Fruit fly (Drosophila melanogaster): ENCODE data around the gene LManI.

Gene LManI

dm6 chr2L:10474268-10474678, 17.2 kb upstream of the LManI start, which contains the start of gene RluA-1 (continued):
- TF ChIP-seq CG10431 (GFP tag; optimal IDR thresholded peaks at IDR 0.05) (peak; percentile 99), z (GFP tag; IDR thresholded peaks at IDR 0.05) (peak; percentile 86), CG10209 (GFP tag; optimal IDR thresholded peaks at IDR 0.05) (peak; percentile 99), CrebB (tag; optimal IDR thresholded peaks at IDR 0.05) (peak; percentile 99), Adf1 (GFP tag; IDR thresholded peaks at IDR 0.05) (peak; percentile 90), CG4328 (GFP tag; optimal IDR thresholded peaks at IDR 0.05) (peak; percentile 98), CG10274 (GFP tag; optimal IDR thresholded peaks at IDR 0.05) (peak; percentile 92), Hmr (GFP tag; optimal IDR thresholded peaks at IDR 0.05) (peak; percentile 99), gro (GFP tag; optimal IDR thresholded peaks at IDR 0.05) (peak; percentile 94), Eip74EF (GFP tag; optimal IDR thresholded peaks at IDR 0.05) (peak in 1 of 2 experiments; percentile 99), Ets65A (GFP tag) (peak; percentile 98), fd102C (GFP tag; optimal IDR thresholded peaks at IDR 0.05) (peak; percentile 96), CG8290 (GFP tag; optimal IDR thresholded peaks at IDR 0.05) (peak; percentile 95), CG8290 (tag; optimal IDR thresholded peaks at IDR 0.05) (peak; percentile 95 to 98), ato (GFP tag; IDR thresholded peaks at IDR 0.05; ENCODE audit: partially characterized antibody) (peak; percentile 65), lab (GFP tag; optimal IDR thresholded peaks at IDR 0.05) (peak; percentile 99), Six4 (GFP tag; optimal IDR thresholded peaks at IDR 0.05) (peak; percentile 98), CG9797 (GFP tag; optimal IDR thresholded peaks at IDR 0.05) (peak; percentile 78), CG31388 (GFP tag; optimal IDR thresholded peaks at IDR 0.05) (peak; percentile 98), tx (GFP tag; optimal IDR thresholded peaks at IDR 0.05) (peak; percentile 92), Side (GFP tag; optimal IDR thresholded peaks at IDR 0.05) (peak; percentile 89), Sin3A (optimal IDR thresholded peaks at IDR 0.05) (no peak), odd (GFP tag; optimal IDR thresholded peaks at IDR 0.05) (peak; percentile 99), pzg (GFP tag; optimal IDR thresholded peaks at IDR 0.05) (peak; percentile 26), CG9609 (GFP tag; optimal IDR thresholded peaks at IDR 0.05) (peak; percentile 92), Rx (GFP tag; IDR thresholded peaks at IDR 0.05) (peak; percentile 98), kay (GFP tag; optimal IDR thresholded peaks at IDR 0.05) (peak; percentile 86), CG1792 (GFP tag; optimal IDR thresholded peaks at IDR 0.05) (peak; percentile 90), CoRest (tag; optimal IDR thresholded peaks at IDR 0.05) (peak; percentile 100), CG15601 (tag; optimal IDR thresholded peaks at IDR 0.05) (peak; percentile 99), B-H2 (GFP tag; optimal IDR thresholded peaks at IDR 0.05) (peak; percentile 96), CG4404 (GFP tag; IDR thresholded peaks at IDR 0.05) (peak; percentile 98), CG42726 (GFP tag; IDR thresholded peaks at IDR 0.05; ENCODE audit: partially characterized antibody) (no peak), CG6765 (GFP tag; optimal IDR thresholded peaks at IDR 0.05) (peak; percentile 98), Hr78 (GFP tag; optimal IDR thresholded peaks at IDR 0.05) (peak in 1 of 2 experiments; percentile 96), CG17359 (tag; optimal IDR thresholded peaks at IDR 0.05) (peak; percentile 100), CG8478 (optimal IDR thresholded peaks at IDR 0.05) (no peak), MBD-R2 (GFP tag; IDR thresholded peaks at IDR 0.05) (peak; percentile 73), zfh1 (GFP tag; IDR thresholded peaks at IDR 0.05) (peak; percentile 100), CG8924 (tag; optimal IDR thresholded peaks at IDR 0.05) (peak; percentile 100), H2.0 (GFP tag; IDR thresholded peaks at IDR 0.05) (peak; percentile 99), bowl (GFP tag; IDR thresholded peaks at IDR 0.05) (peak; percentile 99), CG13123 (GFP tag; optimal IDR thresholded peaks at IDR 0.05) (peak; percentile 98), CG10959 (GFP tag; IDR thresholded peaks at IDR 0.05) (peak; percentile 91), exex (tag; optimal IDR thresholded peaks at IDR 0.05) (peak; percentile 92), CG3838 (GFP tag; optimal IDR thresholded peaks at IDR 0.05) (peak; percentile 96), Stat92E (GFP tag; optimal IDR thresholded peaks at IDR 0.05) (peak in 1 of 3 experiments; percentile 98), so (GFP tag; IDR thresholded peaks at IDR 0.05) (peak; percentile 97), stc (GFP tag; IDR thresholded peaks at IDR 0.05) (peak; percentile 100), toy (GFP tag; IDR thresholded peaks at IDR 0.05) (peak; percentile 98), chn (GFP tag; optimal IDR thresholded peaks at IDR 0.05) (peak; percentile 98)

Data from whole organism, embryonic.